Fruit fly (Drosophila melanogaster) whole organism, adult: ENCODE data around the gene GstD9.
A peak's percentile ranks its signal among the peaks of the same experiment; 100 is the strongest.

Experiments used
- CG12768 ChIP-seq: fragments of 200-800 bp; sonication (Bioruptor generic); optimal IDR thresholded peaks from 2 replicates; lab custom pipeline; 2017; ENCODE audit warnings: missing biosample characterization, missing genetic modification characterization, mild to moderate bottlenecking, moderate library complexity, missing genetic modification reagents
- CG1620 ChIP-seq: fragments of 200-800 bp; sonication (Bioruptor generic); optimal IDR thresholded peaks from 2 replicates; lab custom pipeline; 2016; ENCODE audit warnings: missing biosample characterization, missing genetic modification characterization
- CG5204 ChIP-seq: fragments of 200-800 bp; sonication (Bioruptor generic); optimal IDR thresholded peaks from 2 replicates; lab custom pipeline; 2016; ENCODE audit warnings: missing biosample characterization, missing genetic modification characterization
- Clk ChIP-seq: fragments of 200-800 bp; sonication (Bioruptor generic); optimal IDR thresholded peaks from 2 replicates; lab custom pipeline; 2017; ENCODE audit warnings: missing biosample characterization, missing genetic modification characterization
- Hr96 ChIP-seq: fragments of 200-800 bp; sonication (Bioruptor generic); optimal IDR thresholded peaks from 2 replicates; lab custom pipeline; 2016; ENCODE audit warnings: missing biosample characterization, missing genetic modification characterization
- bab1 ChIP-seq: fragments of 200-800 bp; sonication (Bioruptor generic); optimal IDR thresholded peaks from 3 replicates; lab custom pipeline; 2019; ENCODE audit warnings: missing biosample characterization, mild to moderate bottlenecking, missing genetic modification characterization, moderate library complexity
- cic ChIP-seq: fragments of 200-800 bp; sonication (Bioruptor generic); optimal IDR thresholded peaks from 2 replicates; lab custom pipeline; 2017; ENCODE audit warnings: missing biosample characterization, mild to moderate bottlenecking, missing genetic modification characterization, moderate library complexity
- kay ChIP-seq: fragments of 200-800 bp; sonication (Bioruptor generic); peaks from one replicate; lab custom pipeline; 2016; ENCODE audit warnings: missing biosample characterization, missing genetic modification characterization, borderline replicate concordance
- pad ChIP-seq: fragments of 200-800 bp; sonication (Bioruptor generic); optimal IDR thresholded peaks from 3 replicates; lab custom pipeline; 2017; ENCODE audit warnings: missing biosample characterization, missing genetic modification characterization, mild to moderate bottlenecking, moderate library complexity, missing genetic modification reagents
- tj ChIP-seq: fragments of 200-800 bp; sonication (Bioruptor generic); optimal IDR thresholded peaks from 3 replicates; lab custom pipeline; 2017; ENCODE audit warnings: missing biosample characterization, mild to moderate bottlenecking, missing genetic modification characterization, moderate library complexity
- toe ChIP-seq: fragments of 200-800 bp; sonication (Bioruptor generic); optimal IDR thresholded peaks from 2 replicates; lab custom pipeline; 2016; ENCODE audit warnings: missing biosample characterization, missing genetic modification characterization

dm6 chr3R:12356044-12356443, 11.3 kb downstream of the GstD9 start, which contains the start of gene MBD-R2:
- no peak for TF ChIP-seq CG5204 (GFP tag; lab: Kevin White, UChicago)
- peak; percentile 19 for TF ChIP-seq bab1 (GFP tag; lab: Kevin White, UChicago)
- TF ChIP-seq kay (GFP tag; lab: Kevin White, UChicago) = no peak
- no peak for TF ChIP-seq CG12768 (GFP tag; lab: Kevin White, UChicago)
- no peak for TF ChIP-seq cic
- TF ChIP-seq Hr96 (GFP tag; lab: Kevin White, UChicago) = no peak
- no peak for TF ChIP-seq CG1620 (GFP tag; lab: Kevin White, UChicago)
- TF ChIP-seq Clk (GFP tag; lab: Kevin White, UChicago) = no peak
- TF ChIP-seq toe (GFP tag; lab: Kevin White, UChicago) = no peak
- no peak for TF ChIP-seq tj (GFP tag; lab: Kevin White, UChicago)
- no peak for TF ChIP-seq pad
